Worm (Caenorhabditis elegans) whole organism, L3 larva: ENCODE data around the gene gar-1.

Experiments used
- R02D3.7 ChIP-seq: fragments of 150-350 bp; optimal IDR thresholded peaks from 2 replicates; lab custom pipeline; 2014; ENCODE audit warnings: missing biosample characterization, missing genetic modification characterization
- ZK546.5 ChIP-seq: sonication (generic microtip); optimal IDR thresholded peaks from 2 replicates; lab custom pipeline; 2017; ENCODE audit warnings: missing biosample characterization, missing genetic modification characterization
- aly-2 ChIP-seq: fragments of 150-350 bp; optimal IDR thresholded peaks from 2 replicates; lab custom pipeline; 2014; ENCODE audit warnings: missing biosample characterization, missing genetic modification characterization
- ama-1 ChIP-seq: fragments of 150-350 bp; optimal IDR thresholded peaks from 2 replicates; lab custom pipeline; 2018
- ceh-82 ChIP-seq: fragments of 150-350 bp; optimal IDR thresholded peaks from 2 replicates; lab custom pipeline; 2014; ENCODE audit warnings: missing biosample characterization, missing genetic modification characterization
- daf-12 ChIP-seq: fragments of 150-350 bp; optimal IDR thresholded peaks from 2 replicates; lab custom pipeline; 2014; ENCODE audit warnings: missing biosample characterization, missing genetic modification reagents, missing genetic modification characterization
- egl-27 ChIP-seq: sonication (generic microtip); optimal IDR thresholded peaks from 4 replicates; lab custom pipeline; 2017; ENCODE audit warnings: missing biosample characterization, missing genetic modification reagents, missing genetic modification characterization
- egl-5 ChIP-seq: fragments of 150-350 bp; optimal IDR thresholded peaks from 2 replicates; lab custom pipeline; 2017; ENCODE audit warnings: missing biosample characterization, missing genetic modification reagents, missing genetic modification characterization, inconsistent platforms
- elt-2 ChIP-seq: sonication (generic microtip); optimal IDR thresholded peaks from 2 replicates; lab custom pipeline; 2016; ENCODE audit warnings: missing genetic modification reagents, mild to moderate bottlenecking, missing genetic modification characterization, missing compliant biosample characterization
- elt-3 ChIP-seq, 3 experiments: fragments of 150-350 bp in 1 of 3; sonication (generic microtip) in 2 of 3; optimal IDR thresholded peaks; 2 replicates in 2 of 3; 4 replicates in 1 of 3; lab custom pipeline; 2014 to 2017; ENCODE audit warnings: missing biosample characterization in 3 of 3, missing genetic modification characterization in 3 of 3
- fkh-10 ChIP-seq: sonication (generic microtip); optimal IDR thresholded peaks from 2 replicates; lab custom pipeline; 2017; ENCODE audit warnings: missing biosample characterization, missing genetic modification reagents, missing genetic modification characterization
- fkh-2 ChIP-seq: fragments of 150-350 bp; optimal IDR thresholded peaks from 2 replicates; lab custom pipeline; 2014; ENCODE audit warnings: missing biosample characterization, missing genetic modification reagents, missing genetic modification characterization
- hmg-11 ChIP-seq: sonication (generic microtip); optimal IDR thresholded peaks from 2 replicates; lab custom pipeline; 2016; ENCODE audit warnings: missing genetic modification characterization, missing compliant biosample characterization
- jun-1 ChIP-seq: fragments of 150-350 bp; optimal IDR thresholded peaks from 2 replicates; lab custom pipeline; 2014; ENCODE audit warnings: missing biosample characterization, missing genetic modification reagents, missing genetic modification characterization
- lin-15B ChIP-seq: fragments of 150-350 bp; optimal IDR thresholded peaks from 2 replicates; lab custom pipeline; 2014; ENCODE audit warnings: missing biosample characterization, missing genetic modification characterization
- lin-39 ChIP-seq: fragments of 150-350 bp; optimal IDR thresholded peaks from 2 replicates; lab custom pipeline; 2018; ENCODE audit warnings: missing biosample characterization, missing genetic modification reagents, missing genetic modification characterization
- lsy-12 ChIP-seq: sonication (generic microtip); optimal IDR thresholded peaks from 2 replicates; lab custom pipeline; 2016; ENCODE audit warnings: mild to moderate bottlenecking, missing genetic modification characterization, missing compliant biosample characterization
- mml-1 ChIP-seq: fragments of 150-350 bp; sonication (generic microtip); optimal IDR thresholded peaks from 3 replicates; lab custom pipeline; 2014; ENCODE audit warnings: missing biosample characterization, missing genetic modification characterization
- nfya-1 ChIP-seq: sonication (generic microtip); optimal IDR thresholded peaks from 2 replicates; lab custom pipeline; 2017; ENCODE audit warnings: missing genetic modification characterization, mild to moderate bottlenecking, missing compliant biosample characterization, antibody characterized with exemption, moderate library complexity; ENCODE audit not compliant: insufficient read depth
- nhr-11 ChIP-seq: fragments of 150-350 bp; optimal IDR thresholded peaks from 2 replicates; lab custom pipeline; 2014; ENCODE audit warnings: missing biosample characterization, missing genetic modification characterization
- nhr-23 ChIP-seq: fragments of 150-350 bp; optimal IDR thresholded peaks from 2 replicates; lab custom pipeline; 2014; ENCODE audit warnings: missing biosample characterization, missing genetic modification reagents, missing genetic modification characterization
- nhr-25 ChIP-seq: sonication (generic microtip); optimal IDR thresholded peaks from 2 replicates; lab custom pipeline; 2017; ENCODE audit warnings: missing biosample characterization, missing genetic modification characterization
- nhr-28 ChIP-seq: fragments of 150-350 bp; optimal IDR thresholded peaks from 2 replicates; lab custom pipeline; 2014; ENCODE audit warnings: missing biosample characterization, missing genetic modification characterization
- nhr-43 ChIP-seq: sonication (generic microtip); optimal IDR thresholded peaks from 2 replicates; lab custom pipeline; 2016; ENCODE audit warnings: mild to moderate bottlenecking, missing genetic modification characterization, missing compliant biosample characterization; ENCODE audit not compliant: poor library complexity, severe bottlenecking
- nhr-76 ChIP-seq: fragments of 150-350 bp; sonication (generic microtip); optimal IDR thresholded peaks from 5 replicates; lab custom pipeline; 2014; ENCODE audit warnings: missing biosample characterization, missing genetic modification characterization
- nhr-77 ChIP-seq: fragments of 150-350 bp; optimal IDR thresholded peaks from 2 replicates; lab custom pipeline; 2014; ENCODE audit warnings: missing biosample characterization, missing genetic modification characterization
- pha-4 ChIP-seq: fragments of 150-350 bp; optimal IDR thresholded peaks from 2 replicates; lab custom pipeline; 2014; ENCODE audit warnings: missing biosample characterization, missing genetic modification reagents, missing genetic modification characterization
- pqm-1 ChIP-seq: fragments of 150-350 bp; optimal IDR thresholded peaks from 2 replicates; lab custom pipeline; 2017; ENCODE audit warnings: missing biosample characterization, missing genetic modification characterization, inconsistent platforms
- skn-1 ChIP-seq: fragments of 150-350 bp; optimal IDR thresholded peaks from 2 replicates; lab custom pipeline; 2014; ENCODE audit warnings: missing biosample characterization, missing genetic modification characterization
- unc-39 ChIP-seq: sonication (generic microtip); optimal IDR thresholded peaks from 4 replicates; lab custom pipeline; 2017; ENCODE audit warnings: missing biosample characterization, missing genetic modification characterization
- unc-62 ChIP-seq: fragments of 150-350 bp; sonication (generic microtip); optimal IDR thresholded peaks from 4 replicates; lab custom pipeline; 2014; ENCODE audit warnings: missing biosample characterization, missing genetic modification reagents, missing genetic modification characterization
- ztf-11 ChIP-seq: fragments of 150-350 bp; optimal IDR thresholded peaks from 2 replicates; lab custom pipeline; 2014; ENCODE audit warnings: missing biosample characterization, missing genetic modification characterization

Gene gar-1

DNA sequence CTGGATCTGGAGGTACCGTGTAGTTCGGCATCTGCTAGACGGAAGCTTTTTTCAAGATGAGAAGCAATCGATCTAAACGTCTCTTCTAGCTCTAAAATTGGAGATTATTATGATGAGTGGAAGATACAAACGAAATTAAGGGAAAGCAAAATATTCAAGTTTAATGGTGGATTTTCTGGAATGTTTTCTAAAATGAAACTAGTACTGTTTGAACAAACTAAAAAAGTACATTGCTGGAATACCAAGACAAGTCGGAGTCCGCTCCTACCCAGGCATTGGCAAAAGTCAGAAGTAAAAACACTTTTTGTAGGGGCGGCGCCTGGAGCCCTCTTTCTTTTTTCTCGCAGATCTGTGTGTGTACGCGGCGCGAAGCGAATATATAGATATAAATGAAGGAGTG, at the start of gene gar-1:
Gene gar-1, minus strand, starts transcription at position 101 of the 400 bp plus-strand sequence.
- TF ChIP-seq egl-27 (tag; lab: Kevin White, UChicago): no peak
- TF ChIP-seq elt-3 (tag; optimal IDR thresholded peaks at IDR 0.05; lab: Kevin White, UChicago): no peak
- TF ChIP-seq lsy-12: no peak

DNA sequence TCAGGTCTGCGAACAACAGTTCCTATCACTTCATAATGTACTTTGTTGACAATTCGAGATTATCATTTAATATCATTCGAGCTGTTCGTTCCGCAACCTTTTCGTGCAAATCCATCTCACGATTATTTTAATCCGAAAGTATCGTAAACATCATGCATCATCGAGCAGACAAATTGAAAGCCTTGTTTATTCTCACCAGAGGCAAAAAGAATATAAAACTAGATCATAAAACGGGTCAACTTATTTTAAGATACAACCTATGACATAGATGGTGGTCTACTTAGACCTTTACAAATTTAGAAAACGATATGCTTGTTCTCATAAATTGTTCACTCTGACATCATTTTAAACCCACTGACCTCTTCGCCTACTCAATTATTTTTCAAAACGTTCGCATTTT, 48.4 kb upstream of the gar-1 start:
- TF ChIP-seq elt-2 (tag; lab: Kevin White, UChicago): peak; percentile 50
- no peak for TF ChIP-seq egl-27 (tag; lab: Kevin White, UChicago)
- TF ChIP-seq, all 47 proteins: peak for 1

DNA sequence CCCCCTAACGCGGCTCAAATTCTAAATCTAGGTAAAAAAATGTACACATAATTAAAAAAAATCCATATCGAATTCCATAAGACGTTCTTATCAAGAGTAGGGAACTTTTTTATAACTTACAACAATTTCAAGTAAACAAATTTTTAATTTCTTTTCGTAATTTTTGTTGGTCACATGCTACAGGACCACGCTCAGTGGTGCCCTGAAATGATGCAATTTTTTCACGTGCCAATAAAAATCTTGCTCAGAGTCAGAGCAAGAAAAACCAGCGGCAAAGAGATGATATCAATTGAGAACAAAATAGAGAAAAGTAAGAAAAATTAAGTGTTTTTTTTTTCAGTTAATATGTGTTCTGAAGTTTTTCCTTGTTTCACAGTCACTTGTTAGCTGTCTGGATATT, 47.2 kb upstream of the gar-1 start:
- peak; percentile 38 for TF ChIP-seq nfya-1 (tag; lab: Kevin White, UChicago)
- TF ChIP-seq ZK546.5: no peak
- TF ChIP-seq R02D3.7 (tag; lab: Kevin White, UChicago): no peak
- TF ChIP-seq ceh-82: no peak

DNA sequence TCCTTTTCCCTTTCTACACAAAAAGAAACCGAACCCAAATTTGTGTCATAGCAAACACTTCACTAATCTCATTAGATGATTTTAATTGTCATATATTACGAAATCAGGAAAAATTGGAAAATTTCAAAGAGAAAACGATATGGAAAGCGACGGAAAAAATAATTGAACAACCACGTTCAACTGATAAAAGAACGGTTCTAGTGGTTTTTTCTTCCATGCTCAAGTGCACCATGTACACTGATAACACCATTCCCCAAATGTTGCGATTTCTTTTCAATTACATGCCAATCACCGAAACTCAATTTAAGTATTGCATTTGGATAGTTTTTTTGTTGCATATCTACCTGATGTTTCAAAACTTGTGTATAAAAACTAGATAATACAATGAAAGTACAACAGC, 45.9 kb upstream of the gar-1 start:
- TF ChIP-seq nhr-76 (tag; lab: Kevin White, UChicago) (no peak), egl-27 (tag; lab: Kevin White, UChicago) (no peak), daf-12 (no peak), elt-2 (tag; lab: Kevin White, UChicago) (peak; percentile 93), pha-4 (tag; lab: Kevin White, UChicago) (peak; percentile 4), ceh-82 (no peak), egl-5 (no peak), skn-1 (tag; lab: Kevin White, UChicago) (no peak), pqm-1 (tag; lab: Kevin White, UChicago) (peak; percentile 21), fkh-2 (tag; lab: Kevin White, UChicago) (no peak)
- TF ChIP-seq, all 47 proteins: peak for 3

- TF ChIP-seq pha-4 (tag; lab: Kevin White, UChicago) (no peak), nhr-77 (tag; lab: Kevin White, UChicago) (no peak), lin-39 (tag; lab: Kevin White, UChicago) (no peak), fkh-10 (GFP tag; lab: Kevin White, UChicago) (no peak), R02D3.7 (tag; lab: Kevin White, UChicago) (no peak), lin-15B (tag; lab: Kevin White, UChicago) (no peak), nhr-23 (tag; lab: Kevin White, UChicago) (no peak), daf-12 (no peak), skn-1 (tag; lab: Kevin White, UChicago) (no peak), nhr-25 (tag; lab: Kevin White, UChicago) (no peak), egl-5 (no peak), nhr-28 (no peak), mml-1 (tag; lab: Kevin White, UChicago) (no peak)
These were observed 45.4 kb upstream of the gar-1 start, which contains the start of gene ceh-60 for ce11 chrX:6530046-6530445. ceh-60 (minus strand) TSS chrX:6530146.

- TF ChIP-seq lsy-12: no peak
- no peak for TF ChIP-seq aly-2 (tag; lab: Kevin White, UChicago)
- no peak for TF ChIP-seq egl-5
- peak; percentile 36 for TF ChIP-seq pha-4 (tag; lab: Kevin White, UChicago)
- TF ChIP-seq hmg-11: no peak
- no peak for TF ChIP-seq lin-15B (tag; lab: Kevin White, UChicago)
- no peak for TF ChIP-seq unc-62
- peak; percentile 93 for TF ChIP-seq elt-2 (tag; lab: Kevin White, UChicago)
- TF ChIP-seq nhr-76 (tag; lab: Kevin White, UChicago): no peak
- no peak for TF ChIP-seq unc-39 (tag; lab: Kevin White, UChicago)
- no peak for TF ChIP-seq nhr-11 (tag; lab: Kevin White, UChicago)
- TF ChIP-seq jun-1: peak; percentile 59
- peak; percentile 90 for TF ChIP-seq pqm-1 (tag; lab: Kevin White, UChicago)
- TF ChIP-seq ama-1 (lab: Kevin White, UChicago): peak; percentile 15
These were observed 38.0 kb upstream of the gar-1 start for ce11 chrX:6522634-6523070.

ce11 chrX:6520644-6521043, 36.0 kb upstream of the gar-1 start:
- TF ChIP-seq skn-1 (tag; lab: Kevin White, UChicago) (peak; percentile 82), ztf-11 (tag; lab: Kevin White, UChicago) (no peak), nhr-43 (tag; lab: Kevin White, UChicago) (peak; percentile 5), nhr-28 (no peak), pqm-1 (tag; lab: Kevin White, UChicago) (peak; percentile 41), elt-2 (tag; lab: Kevin White, UChicago) (peak; percentile 80)
- TF ChIP-seq, all 47 proteins: peak for 4
